Worm (Caenorhabditis elegans) whole organism, late embryonic: ENCODE measurements around the gene ceh-87.

Source experiments
- F13H6.1 ChIP-seq: sonication (generic microtip); optimal IDR thresholded peaks from 2 replicates; lab custom pipeline; 2016; ENCODE audit warnings: missing genetic modification characterization, missing compliant biosample characterization
- K02D7.2 ChIP-seq: sonication (generic microtip); optimal IDR thresholded peaks from 2 replicates; lab custom pipeline; 2017; ENCODE audit warnings: mild to moderate bottlenecking, missing genetic modification characterization, missing compliant biosample characterization
- ceh-14 ChIP-seq: sonication (generic microtip); optimal IDR thresholded peaks from 2 replicates; lab custom pipeline; 2016; ENCODE audit warnings: missing genotype, missing genetic modification characterization, missing compliant biosample characterization
- ceh-30 ChIP-seq: fragments of 150-350 bp; optimal IDR thresholded peaks from 2 replicates; lab custom pipeline; 2014; ENCODE audit warnings: missing biosample characterization, missing genetic modification characterization
- dmd-4 ChIP-seq: sonication (generic microtip); optimal IDR thresholded peaks from 2 replicates; lab custom pipeline; 2016; ENCODE audit warnings: borderline replicate concordance, missing genetic modification characterization, missing compliant biosample characterization
- dve-1 ChIP-seq: sonication (generic microtip); optimal IDR thresholded peaks from 2 replicates; lab custom pipeline; 2017; ENCODE audit warnings: antibody characterized with exemption, mild to moderate bottlenecking, missing genetic modification characterization, missing compliant biosample characterization
- elt-2 ChIP-seq: sonication (generic microtip); optimal IDR thresholded peaks from 2 replicates; lab custom pipeline; 2016; ENCODE audit warnings: missing genetic modification reagents, missing genetic modification characterization, missing compliant biosample characterization
- lim-6 ChIP-seq: sonication (generic microtip); optimal IDR thresholded peaks from 2 replicates; lab custom pipeline; 2016; ENCODE audit warnings: missing genetic modification characterization, missing compliant biosample characterization
- npax-4 ChIP-seq: sonication (generic microtip); optimal IDR thresholded peaks from 2 replicates; lab custom pipeline; 2016; ENCODE audit warnings: missing genetic modification characterization, missing compliant biosample characterization
- pag-3 ChIP-seq: sonication (generic microtip); optimal IDR thresholded peaks from 2 replicates; lab custom pipeline; 2016; ENCODE audit warnings: missing compliant biosample characterization, missing genetic modification characterization, borderline replicate concordance
- pax-1 ChIP-seq: fragments of 150-350 bp; optimal IDR thresholded peaks from 2 replicates; lab custom pipeline; 2014; ENCODE audit warnings: missing biosample characterization, missing genetic modification characterization
- pha-2 ChIP-seq: sonication (generic microtip); optimal IDR thresholded peaks from 2 replicates; lab custom pipeline; 2017; ENCODE audit warnings: mild to moderate bottlenecking, missing genetic modification characterization, missing compliant biosample characterization
- pqm-1 ChIP-seq: sonication (generic microtip); optimal IDR thresholded peaks from 2 replicates; lab custom pipeline; 2016; ENCODE audit warnings: missing genetic modification characterization, missing compliant biosample characterization
- ref-2 ChIP-seq: sonication (generic microtip); optimal IDR thresholded peaks from 2 replicates; lab custom pipeline; 2016; ENCODE audit warnings: missing genetic modification characterization, missing compliant biosample characterization

ceh-87 gene

DNA sequence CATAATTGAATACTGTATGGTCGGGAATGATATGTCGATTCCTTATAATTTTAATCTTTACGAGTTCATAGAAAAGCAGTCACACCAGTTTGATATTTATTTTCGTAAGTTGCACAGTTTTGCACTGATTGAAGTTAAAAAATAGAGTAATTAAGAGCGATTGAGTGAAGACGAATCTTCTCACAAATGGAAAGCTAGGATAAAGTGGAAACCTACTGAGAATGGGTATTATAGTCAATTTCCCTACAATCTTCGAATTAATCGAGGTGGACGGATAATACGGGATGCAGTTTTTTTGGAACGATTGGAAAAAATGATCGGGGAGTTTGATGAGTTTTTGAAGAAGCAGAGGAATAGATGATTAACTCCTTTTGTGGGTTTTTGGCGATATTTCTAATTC is 43.1 kb downstream of the ceh-87 start, which contains the start of gene F22E5.23:
TSS of gene F22E5.23 (plus strand) at position 301 of the 400 bp plus-strand sequence.
- TF ChIP-seq ceh-30 (tag; lab: Kevin White, UChicago), result no peak
- no peak for TF ChIP-seq ref-2
- no peak for TF ChIP-seq ceh-14 (tag; lab: Kevin White, UChicago)
- TF ChIP-seq, all 69 proteins: peak for 0

DNA sequence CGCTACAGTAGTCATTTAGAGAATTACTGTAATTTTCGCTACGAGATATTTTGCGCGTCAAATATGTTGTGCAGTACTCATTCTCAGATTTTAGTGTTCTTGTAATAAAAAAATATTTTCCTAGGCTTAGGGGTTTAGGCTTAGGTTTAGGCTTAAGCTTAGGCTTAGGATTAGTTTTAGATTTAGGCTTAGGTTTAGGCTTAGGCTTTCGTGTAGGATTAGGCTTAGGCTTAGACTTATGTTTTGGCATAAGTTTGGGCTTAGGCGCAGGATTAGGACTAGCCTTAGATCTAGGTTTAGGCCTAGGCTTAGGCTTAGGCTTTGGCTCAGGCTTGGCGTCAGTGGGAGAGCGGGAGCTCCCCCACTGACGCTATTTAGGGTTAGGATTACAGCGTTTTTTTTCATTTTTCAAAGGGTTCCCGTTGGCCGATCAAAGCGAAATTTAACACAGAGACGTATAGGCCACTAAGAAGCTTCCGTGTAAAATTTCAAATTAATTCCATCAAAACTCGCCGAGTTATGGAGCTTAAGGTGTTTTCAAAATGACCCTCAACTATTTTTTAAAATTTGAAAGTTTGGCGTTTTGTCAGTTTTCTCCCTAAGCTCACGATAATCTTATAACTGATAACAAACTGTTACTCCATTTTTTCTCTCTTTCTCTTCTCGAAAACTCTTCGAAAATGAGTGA is 44.6 kb downstream of the ceh-87 start, which contains the start of gene F22E5.8:
TSS of gene F22E5.8 (plus strand) at position 638 of the 688 bp plus-strand sequence.
- TF ChIP-seq dve-1 (tag; lab: Kevin White, UChicago), result peak; percentile 75

ce11 chrII:2638062-2638461 is 46.0 kb downstream of the ceh-87 start, which contains the start of gene F22E5.9:
F22E5.9 (plus strand) TSS chrII:2638388.
- TF ChIP-seq pax-1 (tag; lab: Kevin White, UChicago) (no peak), dmd-4 (tag; lab: Kevin White, UChicago) (no peak), elt-2 (tag; lab: Kevin White, UChicago) (no peak), pqm-1 (no peak)

DNA sequence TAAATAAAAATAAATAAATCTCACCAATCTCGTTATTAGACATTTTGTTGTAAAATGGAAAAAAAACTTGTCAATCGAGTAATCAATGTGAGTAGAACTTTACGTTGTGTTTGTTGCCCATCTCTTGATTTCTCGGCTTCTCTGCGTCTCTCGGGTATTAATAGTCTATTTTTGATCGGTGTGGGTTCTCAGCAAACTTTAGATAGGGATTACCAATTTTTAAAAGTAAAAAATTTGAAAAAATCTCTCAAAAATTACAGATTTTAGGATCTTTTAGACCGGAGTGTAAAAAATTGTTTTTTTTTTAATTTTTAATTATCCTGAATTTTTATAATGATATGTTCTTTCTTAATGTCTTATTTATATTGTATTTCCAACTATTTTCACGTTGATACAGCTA is 46.7 kb downstream of the ceh-87 start, which contains the start of gene F22E5.21:
TSS of gene F22E5.21 (minus strand) at position 101 of the 400 bp plus-strand sequence.
- TF ChIP-seq K02D7.2 (tag; lab: Kevin White, UChicago) (no peak), npax-4 (tag; lab: Kevin White, UChicago) (no peak), F13H6.1 (no peak), lim-6 (no peak), pha-2 (tag; lab: Kevin White, UChicago) (no peak), pag-3 (tag; lab: Kevin White, UChicago) (no peak), ceh-14 (tag; lab: Kevin White, UChicago) (no peak)
